Worm (Caenorhabditis elegans) whole organism, L4/young adult: Measurements from ENCODE around the gene rig-1.
A peak's percentile ranks its signal among the peaks of the same experiment; 100 is the strongest.

Experiments used
- W03F9.2 ChIP-seq: fragments of 150-350 bp; optimal IDR thresholded peaks from 2 replicates; lab custom pipeline; 2014; ENCODE audit warnings: missing biosample characterization, missing genetic modification characterization
- dao-5 ChIP-seq: sonication (generic microtip); optimal IDR thresholded peaks from 2 replicates; lab custom pipeline; 2016; ENCODE audit warnings: missing genotype, missing genetic modification characterization, moderate library complexity, missing compliant biosample characterization
- him-1 ChIP-seq: sonication (generic microtip); optimal IDR thresholded peaks from 2 replicates; lab custom pipeline; 2016; ENCODE audit warnings: missing genotype, missing genetic modification reagents, missing genetic modification characterization, missing compliant biosample characterization

rig-1 gene

DNA sequence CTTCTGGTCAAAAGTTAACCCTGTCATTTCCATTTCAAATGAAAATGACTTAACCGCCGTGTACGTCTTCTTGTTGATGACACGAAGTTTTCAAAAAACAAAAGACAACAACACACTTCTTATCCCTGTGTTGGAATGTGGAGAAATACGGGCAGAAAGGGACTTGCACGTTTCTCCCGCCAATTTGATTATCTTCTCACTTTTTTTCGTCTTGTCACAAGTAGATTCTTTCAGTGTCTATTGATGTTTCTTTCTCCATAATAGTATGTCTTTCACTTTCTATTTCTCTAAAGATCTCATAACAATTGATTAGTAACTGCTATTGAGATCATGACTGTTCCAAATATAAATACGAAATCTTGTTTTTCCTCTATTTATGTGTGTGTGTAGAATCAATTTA lies 898 bp upstream of the rig-1 start:
- TF ChIP-seq him-1 (tag; lab: Kevin White, UChicago) (no peak), W03F9.2 (no peak)

DNA sequence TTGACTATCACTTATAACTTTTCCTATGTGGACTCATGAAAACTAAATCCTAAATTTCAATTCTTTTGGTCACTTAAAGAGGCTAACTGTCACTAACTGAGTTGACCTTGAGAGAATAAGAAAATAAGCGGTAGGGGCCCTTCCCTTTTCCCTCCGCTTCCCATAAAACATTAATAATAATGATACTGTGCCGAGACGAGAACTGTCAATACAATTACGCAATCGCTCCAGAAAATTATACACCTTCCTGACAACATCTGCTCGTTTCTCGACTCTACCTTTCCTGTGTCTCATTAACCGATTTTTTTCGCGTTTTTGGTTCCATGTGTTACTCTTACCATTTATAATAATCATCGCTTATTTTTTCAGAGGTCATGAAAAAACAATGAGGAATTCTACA lies 490 bp downstream of the rig-1 start:
- no peak for TF ChIP-seq W03F9.2
- TF ChIP-seq him-1 (tag; lab: Kevin White, UChicago): no peak
- TF ChIP-seq dao-5 (tag; lab: Kevin White, UChicago): no peak

DNA sequence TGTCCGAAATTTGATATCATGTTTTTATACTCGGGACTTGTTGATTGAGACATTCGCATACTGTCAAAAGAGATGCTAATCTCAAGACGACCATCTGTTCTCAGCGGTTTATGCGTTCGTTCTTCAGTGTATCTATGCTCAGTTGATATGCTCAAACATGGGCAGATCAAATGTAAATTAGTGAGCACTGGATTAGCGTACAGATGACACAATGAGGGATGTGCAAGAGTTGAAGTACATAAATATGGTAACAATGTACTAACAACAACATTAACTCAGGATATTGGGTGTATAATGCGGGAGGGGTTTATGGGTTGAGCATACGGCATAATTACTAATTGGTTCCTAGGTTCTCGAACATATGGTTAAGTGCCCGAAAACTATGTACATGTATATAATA lies 2.0 kb downstream of the rig-1 start:
- TF ChIP-seq him-1 (tag; lab: Kevin White, UChicago) (no peak), W03F9.2 (no peak), dao-5 (tag; lab: Kevin White, UChicago) (no peak)

DNA sequence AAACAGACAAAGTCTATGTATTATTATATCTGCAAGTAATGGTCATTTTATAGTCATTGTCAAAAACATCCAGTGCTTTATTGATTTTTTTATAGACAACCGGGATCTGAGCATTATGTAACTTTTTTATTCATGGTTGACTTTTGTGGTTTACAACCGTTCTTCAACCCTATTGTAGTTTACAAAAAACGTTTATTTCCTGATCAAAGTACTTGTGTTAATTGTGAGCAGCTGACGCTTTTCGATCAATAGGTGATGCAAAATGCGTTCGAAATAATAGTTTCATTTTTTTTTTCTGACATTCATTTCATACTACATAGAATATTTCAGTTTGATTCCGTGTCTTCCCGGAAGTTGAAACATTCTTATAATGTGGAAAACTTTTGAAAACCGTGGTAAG lies 12.3 kb downstream of the rig-1 start, which contains the start of the genes K09E2.2 and K09E2.3:
Gene K09E2.2, plus strand, starts transcription at position 301 of the 400 bp plus-strand sequence.
Gene K09E2.3, plus strand, starts transcription at position 325 of the 400 bp plus-strand sequence.
- TF ChIP-seq W03F9.2 (no peak), him-1 (tag; lab: Kevin White, UChicago) (no peak), dao-5 (tag; lab: Kevin White, UChicago) (no peak)

DNA sequence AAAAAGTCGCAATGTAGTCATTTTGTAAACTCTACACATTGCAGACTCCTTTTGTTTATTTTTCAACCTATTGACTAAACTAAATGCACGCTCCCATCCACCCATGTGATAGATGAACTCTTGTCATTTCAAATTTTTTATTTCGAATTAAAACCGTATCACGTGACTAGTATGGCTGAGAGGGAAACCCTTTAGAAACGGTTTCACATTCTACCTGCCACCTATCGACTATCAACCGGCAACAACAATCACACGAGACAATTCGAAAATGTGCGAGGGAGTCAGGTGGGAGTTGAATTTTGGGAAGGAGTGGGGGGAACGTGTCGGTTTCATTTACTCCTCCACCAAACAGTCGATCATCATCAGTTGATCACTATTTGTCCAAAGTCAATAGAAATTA lies 14.1 kb downstream of the rig-1 start:
- no peak for TF ChIP-seq dao-5 (tag; lab: Kevin White, UChicago)
- TF ChIP-seq him-1 (tag; lab: Kevin White, UChicago): no peak
- TF ChIP-seq W03F9.2: peak; percentile 22

DNA sequence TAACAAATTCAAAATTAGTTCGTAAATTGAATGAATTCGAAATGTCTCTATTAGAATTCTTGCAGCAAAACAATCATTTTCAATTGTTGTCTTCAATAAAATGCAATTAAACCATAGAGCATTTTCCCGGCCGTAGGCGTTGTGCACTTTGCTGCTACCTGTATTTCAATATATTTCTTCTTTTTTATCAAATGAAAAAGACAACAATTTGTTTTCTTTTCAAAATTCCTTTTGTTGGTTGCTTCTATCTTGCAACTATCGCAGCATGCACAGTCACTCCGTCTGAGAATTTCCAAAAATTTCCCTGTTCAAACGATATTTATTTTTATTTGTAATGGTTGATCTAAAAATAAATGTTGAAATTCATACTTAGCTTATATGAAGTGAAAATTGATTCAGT lies 14.7 kb downstream of the rig-1 start:
- no peak for TF ChIP-seq dao-5 (tag; lab: Kevin White, UChicago)
- TF ChIP-seq W03F9.2: no peak
- no peak for TF ChIP-seq him-1 (tag; lab: Kevin White, UChicago)

DNA sequence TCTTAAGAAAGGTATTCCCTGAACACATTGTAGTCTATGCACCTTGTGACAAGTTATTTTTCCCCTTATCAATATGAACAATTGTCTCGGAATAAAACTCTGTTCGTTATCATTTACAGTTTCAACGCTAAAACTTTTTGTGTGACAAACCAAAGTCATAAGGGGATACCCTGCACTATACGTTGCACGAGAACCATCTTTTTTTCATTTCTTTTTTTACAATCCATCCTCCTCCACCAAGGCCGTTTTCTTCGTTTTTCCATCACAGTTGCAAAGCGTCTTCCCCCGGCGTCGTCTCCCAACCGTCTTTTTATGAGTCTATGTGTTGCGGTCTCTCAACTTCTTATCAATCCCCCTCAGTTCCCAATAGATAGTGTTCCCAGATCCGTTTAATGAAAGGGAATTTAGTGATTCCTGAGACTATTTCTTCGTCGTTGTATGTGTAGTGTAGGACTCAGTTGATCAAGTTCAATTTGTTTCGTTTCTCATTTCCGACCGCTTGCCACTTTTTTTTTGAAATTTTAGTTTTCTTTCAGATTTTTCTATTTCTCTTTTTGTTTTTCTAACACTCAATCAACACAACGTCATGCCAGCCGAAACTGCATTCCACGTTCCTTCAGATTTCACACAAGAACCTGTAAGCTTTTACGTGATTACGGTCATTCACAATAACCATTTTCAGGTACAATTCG lies 15.8 kb downstream of the rig-1 start:
- TF ChIP-seq him-1 (tag; lab: Kevin White, UChicago) (no peak), W03F9.2 (no peak), dao-5 (tag; lab: Kevin White, UChicago) (no peak)

DNA sequence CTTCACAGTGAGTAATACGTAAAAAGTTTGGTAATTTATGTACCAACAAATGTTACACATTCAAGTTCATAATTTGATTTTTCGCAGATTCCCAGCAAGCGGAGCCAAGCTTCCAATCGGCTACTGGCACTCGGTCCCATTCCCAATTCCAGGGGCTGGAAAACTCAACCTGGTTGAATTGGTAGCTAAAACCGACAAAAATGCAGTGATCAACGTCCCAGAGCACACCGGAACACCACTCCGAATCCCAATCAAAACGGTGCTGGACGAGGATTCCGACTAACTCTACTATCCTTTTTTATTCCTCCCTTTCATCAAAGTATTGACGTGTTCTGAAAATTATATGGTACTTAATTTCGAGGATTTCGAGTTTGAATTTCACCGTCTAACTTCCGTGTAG lies 16.9 kb downstream of the rig-1 start:
- TF ChIP-seq W03F9.2 (no peak), him-1 (tag; lab: Kevin White, UChicago) (no peak), dao-5 (tag; lab: Kevin White, UChicago) (no peak)

DNA sequence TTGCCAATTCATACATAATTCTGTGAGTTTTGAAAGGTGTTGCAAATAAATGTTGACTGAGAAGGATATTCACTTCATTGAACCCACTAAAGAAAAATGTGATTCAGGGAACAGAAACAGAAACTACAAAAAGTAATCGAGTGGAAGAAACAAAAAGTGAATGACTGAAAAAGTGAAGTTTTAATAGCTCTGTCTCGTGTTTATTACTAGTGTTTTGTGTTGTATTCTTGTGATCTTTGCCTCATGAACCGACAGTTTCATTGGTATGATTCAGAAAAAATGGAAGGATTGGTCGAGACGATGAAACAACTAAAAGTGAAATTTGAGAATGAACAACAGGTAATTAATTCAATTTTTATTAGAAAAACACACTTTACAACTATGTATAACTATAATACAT lies 17.5 kb downstream of the rig-1 start:
- no peak for TF ChIP-seq him-1 (tag; lab: Kevin White, UChicago)
- TF ChIP-seq dao-5 (tag; lab: Kevin White, UChicago): no peak
- TF ChIP-seq W03F9.2: no peak

DNA sequence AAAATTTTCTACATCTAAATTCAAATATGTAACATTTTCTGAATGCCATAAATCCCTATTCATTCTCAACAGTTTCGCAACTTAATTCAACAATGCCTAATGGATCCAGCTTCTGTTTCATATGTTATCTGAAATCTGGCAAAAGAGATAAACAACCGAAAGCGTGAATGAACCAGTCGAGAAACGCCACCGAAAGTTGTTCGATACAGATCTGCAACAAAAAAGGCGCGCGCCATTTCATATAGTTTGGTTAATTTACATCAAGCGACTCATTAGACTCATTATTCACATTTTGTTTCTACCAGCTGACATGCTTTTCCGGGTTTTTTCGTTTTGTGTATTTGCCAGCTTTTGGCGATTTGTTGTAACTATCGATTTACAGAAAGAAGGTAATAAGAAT lies 21.2 kb downstream of the rig-1 start, which contains the start of gene K09E2.1:
Gene K09E2.1, plus strand, starts transcription at position 301 of the 400 bp plus-strand sequence.
- no peak for TF ChIP-seq him-1 (tag; lab: Kevin White, UChicago)
- TF ChIP-seq W03F9.2: no peak
- TF ChIP-seq dao-5 (tag; lab: Kevin White, UChicago): no peak

DNA sequence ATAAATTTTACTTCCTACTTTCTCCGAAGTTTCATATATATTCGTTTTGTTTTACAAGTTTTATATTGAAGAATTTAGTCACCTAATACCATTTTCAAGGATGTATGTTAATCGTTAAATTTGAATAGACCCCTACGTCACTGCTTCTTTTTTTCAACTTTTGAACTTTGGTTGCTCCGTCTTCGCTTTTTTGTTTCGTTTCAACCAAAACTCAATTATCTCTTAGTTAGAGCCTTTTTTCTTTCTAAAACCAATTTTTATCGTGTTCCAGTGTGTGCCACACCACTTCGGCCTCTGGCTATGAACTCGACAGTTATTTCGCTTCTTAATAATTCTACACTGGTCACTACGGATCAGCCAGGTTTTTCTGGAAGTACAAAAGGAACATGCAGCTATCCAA lies 37.1 kb downstream of the rig-1 start, which contains the start of gene frpr-8:
Gene frpr-8, plus strand, starts transcription at position 301 of the 400 bp plus-strand sequence.
- TF ChIP-seq dao-5 (tag; lab: Kevin White, UChicago) (no peak), W03F9.2 (no peak), him-1 (tag; lab: Kevin White, UChicago) (no peak)

DNA sequence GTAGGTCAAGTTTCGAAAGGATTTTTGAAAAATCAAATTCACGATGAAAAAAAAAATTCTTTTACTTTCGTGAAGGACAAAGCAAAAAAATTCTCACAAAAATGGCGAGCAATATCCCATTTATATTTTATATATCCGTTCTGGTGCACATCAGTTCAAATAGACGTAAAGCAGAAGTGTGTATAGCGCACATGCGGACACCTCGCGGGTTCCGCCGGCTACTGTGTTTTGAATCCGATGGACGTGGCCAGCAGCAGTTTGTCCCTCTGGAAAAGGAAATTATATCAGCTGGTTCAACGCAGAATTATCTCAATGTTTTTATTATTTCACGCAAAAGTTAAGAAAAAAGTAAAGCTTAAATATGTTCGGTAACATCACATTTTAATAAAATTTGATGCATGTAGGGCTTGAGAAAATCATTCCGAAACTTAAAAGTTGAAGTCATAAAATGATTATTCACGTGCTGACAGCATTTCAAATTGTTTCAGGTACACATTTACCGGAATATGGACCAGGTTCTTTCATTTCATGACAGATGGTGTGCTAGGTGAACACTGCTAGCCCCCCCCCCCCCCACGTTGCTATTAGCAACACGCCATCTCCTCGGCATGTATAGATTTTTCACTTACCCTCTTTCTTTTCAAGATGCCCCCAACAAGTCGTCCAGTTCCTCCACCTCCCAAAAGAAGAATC lies 43.4 kb downstream of the rig-1 start, which contains the start of gene jbts-14:
Gene jbts-14, plus strand, starts transcription at position 643 of the 693 bp plus-strand sequence.
- TF ChIP-seq him-1 (tag; lab: Kevin White, UChicago) (no peak), W03F9.2 (no peak)

DNA sequence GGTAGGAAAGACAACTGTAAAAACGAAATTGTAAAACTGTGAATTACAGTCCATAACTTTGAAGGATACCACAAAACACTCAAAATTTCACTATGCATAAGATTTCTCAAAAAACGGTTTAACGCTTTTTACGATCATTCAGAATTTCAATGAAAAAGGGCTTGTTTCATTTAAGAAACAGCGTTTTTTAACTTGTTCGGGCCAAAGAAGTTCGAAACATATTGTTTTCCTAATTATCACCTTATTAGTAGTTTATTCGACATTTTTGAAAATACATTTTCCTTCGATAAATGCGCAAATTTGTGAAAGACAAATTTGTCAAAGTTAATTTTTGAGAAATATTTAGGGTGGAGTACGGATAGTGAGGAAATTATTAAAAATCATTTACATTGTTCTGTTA lies 44.4 kb downstream of the rig-1 start:
- TF ChIP-seq W03F9.2 (no peak), him-1 (tag; lab: Kevin White, UChicago) (no peak), dao-5 (tag; lab: Kevin White, UChicago) (no peak)

DNA sequence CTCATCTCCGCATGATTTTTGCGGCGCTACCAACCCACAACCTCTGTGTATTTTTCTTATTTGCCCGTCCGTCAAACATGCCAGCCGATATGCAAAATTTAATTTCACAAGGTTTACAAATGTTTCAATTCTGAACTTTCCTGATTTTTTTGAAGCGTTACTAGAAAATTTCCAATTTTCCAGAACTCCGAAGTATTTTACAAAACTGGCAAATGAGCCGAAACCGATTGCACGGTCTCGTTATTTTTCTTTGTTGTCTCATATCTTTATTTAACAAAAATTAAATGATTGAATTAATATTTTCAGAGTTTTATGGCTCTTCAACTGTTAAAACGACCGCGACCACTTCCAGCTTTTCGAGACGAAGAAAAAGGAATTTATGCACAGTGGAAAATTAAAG lies 47.6 kb downstream of the rig-1 start, which contains the start of gene F53A9.3:
Gene F53A9.3, plus strand, starts transcription at position 301 of the 400 bp plus-strand sequence.
- TF ChIP-seq him-1 (tag; lab: Kevin White, UChicago) (no peak), dao-5 (tag; lab: Kevin White, UChicago) (no peak), W03F9.2 (no peak)
